Worm (Caenorhabditis elegans) whole organism, midembryonic: ENCODE data around the gene T05C12.15.

Source experiments
- flt-1 ChIP-seq: fragments of 200-800 bp; sonication (Bioruptor generic); IDR thresholded peaks from 2 replicates; pipeline ENCODE4 v1.3.6; 2022; ENCODE audit warnings: missing genetic modification characterization, missing compliant biosample characterization
- klf-2 ChIP-seq: fragments of 200-800 bp; sonication (Bioruptor generic); conservative IDR thresholded peaks from 2 replicates; pipeline ENCODE4 v1.3.6; 2022; ENCODE audit warnings: missing genetic modification reagents, missing genetic modification characterization, missing compliant biosample characterization
- tab-1 ChIP-seq: fragments of 200-800 bp; sonication (Bioruptor generic); IDR thresholded peaks from 2 replicates; pipeline ENCODE4 v1.3.6; 2022; ENCODE audit warnings: missing genetic modification characterization, missing compliant biosample characterization
- ztf-29 ChIP-seq: fragments of 200-800 bp; sonication (Bioruptor generic); IDR thresholded peaks from 2 replicates; pipeline ENCODE4 v1.3.6; 2022; ENCODE audit warnings: missing genetic modification reagents, missing genetic modification characterization, missing compliant biosample characterization

DNA sequence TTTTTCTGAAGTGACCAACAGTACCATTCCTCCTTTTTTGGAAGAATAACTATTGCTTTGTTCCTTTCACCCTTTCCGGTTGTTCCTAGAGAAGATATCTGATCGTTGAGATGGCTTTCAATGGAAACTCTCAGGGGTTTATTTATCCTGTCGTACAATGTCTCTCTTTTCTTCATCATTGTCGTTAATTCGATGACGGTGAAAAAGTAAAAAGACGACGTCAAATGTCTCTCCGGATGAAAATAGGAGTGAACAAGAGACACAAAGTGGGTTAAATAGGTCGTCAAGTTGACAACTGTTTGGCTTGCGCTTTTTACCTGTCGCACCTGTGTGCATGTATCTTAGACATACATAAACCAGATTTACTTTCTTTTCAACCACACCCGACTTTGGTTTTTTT is 24.5 kb downstream of the T05C12.15 start:
- TF ChIP-seq klf-2 (GFP tag; lab: Robert Waterston, UW) (no peak), ztf-29 (GFP tag; lab: Robert Waterston, UW) (no peak), tab-1 (GFP tag; lab: Robert Waterston, UW) (no peak), flt-1 (GFP tag; lab: Robert Waterston, UW) (no peak)
